Fruit fly (Drosophila melanogaster) whole organism: Measurements from ENCODE around the gene CG7632.

Experiments
- CG8478 ChIP-seq: fragments of >200 bp; optimal IDR thresholded peaks from 2 replicates; lab custom pipeline; 2018; ENCODE audit warnings: inconsistent platforms
- Dll ChIP-seq: fragments of >200 bp; optimal IDR thresholded peaks from 2 replicates; lab custom pipeline; 2017
- EcR ChIP-seq, 2 experiments: fragments of >200 bp; optimal IDR thresholded peaks; 2 replicates each; lab custom pipeline; 2017; ENCODE audit warnings: missing biosample characterization in 2 of 2, missing genetic modification characterization in 2 of 2, missing genetic modification reagents in 2 of 2
- pan ChIP-seq: fragments of >200 bp; optimal IDR thresholded peaks from 2 replicates; lab custom pipeline; 2017
- psq ChIP-seq: fragments of >200 bp; optimal IDR thresholded peaks from 2 replicates; lab custom pipeline; 2017
- usp ChIP-seq: fragments of >200 bp; optimal IDR thresholded peaks from 2 replicates; lab custom pipeline; 2017; ENCODE audit warnings: missing biosample characterization, missing genetic modification characterization, mixed read lengths

The CG7632 gene

DNA sequence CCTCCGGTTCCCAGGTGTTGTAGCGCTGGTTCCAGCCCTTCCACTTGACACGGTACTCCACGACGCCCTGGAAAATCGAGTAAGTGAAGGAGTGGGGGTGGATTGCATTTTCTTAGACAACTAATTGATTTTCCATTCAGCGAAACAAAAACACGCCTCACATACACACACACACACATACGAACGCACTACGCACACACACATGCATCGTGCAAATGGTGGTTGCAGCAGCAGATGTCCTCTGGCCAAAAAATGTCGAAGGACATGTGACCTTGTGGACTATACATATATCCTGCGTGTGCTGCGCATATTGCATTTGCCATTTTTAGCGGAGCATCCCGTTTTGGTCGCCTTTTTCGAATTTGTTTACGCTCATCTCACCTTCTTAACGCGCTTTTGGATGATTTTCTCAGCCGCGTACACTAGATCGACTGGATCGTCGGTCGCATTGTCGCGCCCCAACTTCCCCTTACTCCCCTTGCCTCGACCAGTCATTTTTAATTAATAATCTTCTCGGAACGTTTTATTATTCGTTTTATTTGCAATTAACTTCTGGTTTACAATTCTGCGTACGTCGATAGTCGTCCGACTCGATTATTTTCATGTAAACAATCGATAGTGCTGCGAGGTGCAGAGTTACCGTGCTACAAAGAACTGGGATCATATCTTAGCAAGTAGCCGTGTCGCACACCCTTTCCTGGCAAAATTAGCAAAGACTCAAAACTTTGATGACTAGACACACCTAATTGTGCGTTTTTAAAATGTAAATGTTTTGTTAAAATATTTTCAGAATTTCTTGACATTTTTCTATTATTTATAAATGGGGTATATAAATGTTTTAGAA, 13.1 kb downstream of the CG7632 start, which contains the start of gene Pc:
Gene Pc (minus strand): TSS at position 605 of the 844 bp plus-strand sequence.
- TF ChIP-seq psq (lab: Kevin White, UChicago), result no peak

DNA sequence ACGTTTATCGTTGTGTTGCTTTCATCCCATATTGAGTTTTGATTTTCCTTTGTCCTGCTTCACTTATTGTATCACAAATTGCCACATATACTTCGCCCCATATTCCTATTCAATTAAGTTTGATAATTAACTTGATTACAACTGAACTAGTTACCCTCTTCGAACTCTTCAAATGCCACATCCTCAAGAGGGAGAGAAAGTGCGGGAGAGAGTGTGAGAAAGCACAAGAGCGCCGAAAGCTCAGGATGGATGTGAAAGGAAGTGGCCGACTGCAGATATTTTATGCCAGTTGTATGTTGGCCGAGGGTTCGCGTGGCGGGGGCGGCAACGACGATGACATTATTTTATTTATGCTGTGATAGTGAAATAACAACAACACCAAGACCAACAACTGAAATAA, 14.0 kb downstream of the CG7632 start, which contains the start of gene Rab26:
Gene Rab26 (plus strand): TSS at position 301 of the 400 bp plus-strand sequence.
- no peak for TF ChIP-seq CG8478 (lab: Kevin White, UChicago)
- TF ChIP-seq EcR (GFP tag; optimal IDR thresholded peaks at IDR 0.05; lab: Kevin White, UChicago), result no peak
- TF ChIP-seq pan (lab: Kevin White, UChicago), result no peak
- no peak for TF ChIP-seq psq (lab: Kevin White, UChicago)
- no peak for TF ChIP-seq Dll
- TF ChIP-seq usp (GFP tag; lab: Kevin White, UChicago), result no peak

DNA sequence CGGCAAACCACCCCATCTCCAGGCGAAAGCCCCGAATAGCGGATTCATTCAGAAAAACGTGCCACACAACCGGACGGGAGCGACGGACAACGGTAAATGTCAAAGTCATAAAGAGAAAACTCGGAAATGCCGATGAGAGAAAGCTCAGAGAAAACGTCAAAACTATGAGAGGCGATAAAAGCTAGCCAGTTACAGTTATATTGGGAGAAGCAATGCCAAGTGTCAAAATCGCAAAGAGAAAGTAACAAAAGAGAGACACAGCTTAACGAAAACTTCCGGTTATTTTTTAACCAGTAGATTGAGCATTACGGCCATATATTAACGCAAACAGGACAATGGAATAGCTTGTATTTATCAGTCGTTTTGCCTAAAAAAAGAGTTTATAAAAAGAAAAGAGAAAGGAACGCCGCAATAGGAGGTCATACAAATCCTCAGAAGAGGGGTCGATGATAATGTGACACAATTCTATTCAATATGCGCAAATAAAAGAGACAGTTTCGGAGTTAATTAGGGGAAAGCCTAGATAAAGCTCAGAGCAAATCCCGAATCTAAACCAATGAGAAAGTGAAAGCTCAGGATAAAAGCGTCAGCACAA, 14.9 kb downstream of the CG7632 start:
- no peak for TF ChIP-seq Dll
- TF ChIP-seq CG8478 (lab: Kevin White, UChicago), result no peak
- no peak for TF ChIP-seq usp (GFP tag; lab: Kevin White, UChicago)
- TF ChIP-seq pan (lab: Kevin White, UChicago), result no peak
- no peak for TF ChIP-seq EcR (GFP tag; optimal IDR thresholded peaks at IDR 0.05; lab: Kevin White, UChicago)
- no peak for TF ChIP-seq psq (lab: Kevin White, UChicago)

DNA sequence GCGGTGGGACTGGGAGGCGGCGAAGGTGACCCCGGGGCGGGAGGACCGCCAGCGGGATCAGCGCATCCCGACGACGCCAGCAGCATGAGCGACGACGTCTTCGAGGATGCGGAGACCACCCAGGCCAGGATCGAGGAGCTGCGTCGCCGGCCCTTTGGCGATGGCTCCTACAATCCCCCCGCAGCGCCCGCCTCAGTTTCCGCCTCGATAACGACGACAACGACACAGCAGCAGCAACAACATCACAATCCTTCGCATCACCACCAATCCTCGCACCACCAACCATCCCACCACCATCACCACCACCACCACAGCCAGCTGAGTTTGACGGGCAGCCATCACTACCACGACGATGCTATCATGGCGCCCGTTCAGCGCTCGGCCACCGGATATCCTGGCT, 15.5 kb downstream of the CG7632 start:
- TF ChIP-seq Dll (no peak), usp (GFP tag; lab: Kevin White, UChicago) (no peak), psq (lab: Kevin White, UChicago) (no peak), EcR (GFP tag; optimal IDR thresholded peaks at IDR 0.05; lab: Kevin White, UChicago) (no peak)

DNA sequence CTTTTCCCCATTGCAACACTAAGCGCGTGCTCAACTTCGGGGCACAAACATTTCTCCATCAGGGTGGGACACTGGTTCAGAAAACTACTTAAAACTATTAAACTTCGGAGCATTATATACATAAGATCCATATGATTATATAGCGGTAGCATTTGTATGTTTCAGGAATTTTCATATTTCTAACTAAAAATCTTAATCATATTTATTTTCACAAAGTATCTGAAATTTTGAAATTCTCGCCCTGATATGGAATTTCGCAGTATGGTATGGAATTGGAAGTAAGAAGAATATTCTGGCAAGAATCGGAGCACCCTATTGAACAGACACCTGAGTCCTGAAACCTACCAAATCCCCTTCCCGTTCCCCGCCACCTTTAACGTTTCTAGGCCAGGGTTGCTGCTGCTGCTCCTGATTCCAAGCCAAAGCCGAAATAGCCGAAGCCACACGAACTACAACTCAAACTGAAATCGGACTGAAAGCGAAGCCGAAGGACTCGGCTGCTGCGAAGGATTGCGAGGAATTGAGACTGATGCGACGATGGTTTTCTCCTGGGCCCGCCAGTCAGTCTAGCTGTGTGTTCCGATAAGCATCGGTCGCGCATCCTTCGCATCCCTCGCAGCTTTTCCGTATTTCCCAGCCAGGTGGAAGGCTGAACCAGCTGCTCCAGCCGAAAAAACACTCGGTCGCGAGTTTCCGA, 17.5 kb downstream of the CG7632 start:
- TF ChIP-seq EcR (GFP tag; optimal IDR thresholded peaks at IDR 0.05; lab: Kevin White, UChicago), result no peak
- no peak for TF ChIP-seq CG8478 (lab: Kevin White, UChicago)

DNA sequence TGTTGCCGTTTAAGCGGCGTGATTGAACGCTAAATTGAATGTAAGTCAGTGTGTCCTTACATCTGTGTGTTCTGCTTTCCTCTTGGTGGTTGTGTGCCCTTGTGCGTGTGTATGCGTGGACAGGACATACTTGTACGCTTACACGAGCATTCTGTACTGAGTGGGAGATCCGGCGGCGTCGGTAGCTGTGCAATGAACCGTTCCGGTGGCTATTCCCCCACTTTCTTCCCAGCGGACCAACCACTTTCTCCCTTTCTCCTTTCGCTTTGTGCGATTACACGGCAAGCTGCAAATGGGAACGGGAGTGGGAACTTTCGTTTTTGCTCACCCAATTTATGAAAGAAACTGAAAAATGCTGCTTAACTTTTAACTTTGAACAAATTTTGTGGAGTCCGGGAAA, 20.2 kb downstream of the CG7632 start:
- TF ChIP-seq Dll (no peak), psq (lab: Kevin White, UChicago) (no peak), pan (lab: Kevin White, UChicago) (no peak), usp (GFP tag; lab: Kevin White, UChicago) (no peak), EcR (GFP tag; optimal IDR thresholded peaks at IDR 0.05; lab: Kevin White, UChicago) (no peak), CG8478 (lab: Kevin White, UChicago) (no peak)

DNA sequence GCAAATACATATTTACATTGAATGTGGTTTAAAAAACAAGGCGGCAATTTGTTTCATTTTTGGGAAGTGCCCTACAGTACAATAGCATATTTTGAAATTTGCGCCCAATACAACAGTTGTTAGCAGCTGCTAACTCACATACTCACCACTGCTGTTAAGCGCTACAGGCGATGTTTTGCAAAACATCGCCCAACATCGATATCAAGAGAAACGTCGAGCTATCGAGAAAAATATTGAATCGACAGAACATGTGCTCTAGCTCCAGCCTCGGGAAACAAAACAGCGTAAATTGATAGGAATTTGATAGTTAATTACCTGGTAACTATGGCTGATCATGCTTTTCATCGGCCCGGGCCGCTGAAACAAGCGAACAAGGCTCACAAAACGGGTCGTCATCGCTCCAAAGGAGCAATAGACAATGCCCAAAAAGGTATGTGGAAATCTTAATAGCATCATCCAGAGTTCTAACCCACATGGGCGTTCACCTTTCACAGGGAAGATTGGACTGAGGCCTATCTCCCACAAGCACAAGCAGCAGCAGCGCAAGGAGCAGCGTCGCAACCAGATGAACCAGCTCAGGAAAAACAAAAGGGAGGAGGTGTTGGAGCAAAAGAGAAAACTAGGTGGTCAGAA, 30.6 kb downstream of the CG7632 start, which contains the start of gene Tsr1:
Gene Tsr1 (plus strand): TSS at position 217 of the 633 bp plus-strand sequence.
- TF ChIP-seq usp (GFP tag; lab: Kevin White, UChicago), result no peak
- no peak for TF ChIP-seq Dll
- no peak for TF ChIP-seq CG8478 (lab: Kevin White, UChicago)
- TF ChIP-seq pan (lab: Kevin White, UChicago), result no peak
- no peak for TF ChIP-seq psq (lab: Kevin White, UChicago)
- no peak for TF ChIP-seq EcR (GFP tag; optimal IDR thresholded peaks at IDR 0.05; lab: Kevin White, UChicago)

DNA sequence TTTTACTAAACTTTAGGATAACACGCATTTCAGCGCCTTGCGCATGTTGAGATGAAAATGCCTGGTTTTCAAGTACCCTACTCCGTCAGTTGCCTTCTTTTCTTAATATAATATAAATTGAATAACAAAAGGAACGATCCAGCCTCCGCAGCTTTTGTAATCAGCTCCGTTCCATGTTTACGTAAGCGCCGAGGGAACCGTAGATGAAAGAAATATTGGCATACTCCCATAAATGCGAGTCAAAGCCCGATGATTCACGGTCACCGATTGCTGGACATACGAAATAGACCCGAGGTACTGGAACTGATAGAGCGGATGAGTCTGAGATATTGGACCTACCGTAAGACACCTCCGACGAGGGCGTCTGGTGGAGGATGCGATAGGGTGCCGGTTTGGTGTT, 38.1 kb downstream of the CG7632 start:
- TF ChIP-seq psq (lab: Kevin White, UChicago) (no peak), usp (GFP tag; lab: Kevin White, UChicago) (no peak), CG8478 (lab: Kevin White, UChicago) (no peak), EcR (GFP tag; optimal IDR thresholded peaks at IDR 0.05; lab: Kevin White, UChicago) (no peak), Dll (no peak), pan (lab: Kevin White, UChicago) (no peak)

DNA sequence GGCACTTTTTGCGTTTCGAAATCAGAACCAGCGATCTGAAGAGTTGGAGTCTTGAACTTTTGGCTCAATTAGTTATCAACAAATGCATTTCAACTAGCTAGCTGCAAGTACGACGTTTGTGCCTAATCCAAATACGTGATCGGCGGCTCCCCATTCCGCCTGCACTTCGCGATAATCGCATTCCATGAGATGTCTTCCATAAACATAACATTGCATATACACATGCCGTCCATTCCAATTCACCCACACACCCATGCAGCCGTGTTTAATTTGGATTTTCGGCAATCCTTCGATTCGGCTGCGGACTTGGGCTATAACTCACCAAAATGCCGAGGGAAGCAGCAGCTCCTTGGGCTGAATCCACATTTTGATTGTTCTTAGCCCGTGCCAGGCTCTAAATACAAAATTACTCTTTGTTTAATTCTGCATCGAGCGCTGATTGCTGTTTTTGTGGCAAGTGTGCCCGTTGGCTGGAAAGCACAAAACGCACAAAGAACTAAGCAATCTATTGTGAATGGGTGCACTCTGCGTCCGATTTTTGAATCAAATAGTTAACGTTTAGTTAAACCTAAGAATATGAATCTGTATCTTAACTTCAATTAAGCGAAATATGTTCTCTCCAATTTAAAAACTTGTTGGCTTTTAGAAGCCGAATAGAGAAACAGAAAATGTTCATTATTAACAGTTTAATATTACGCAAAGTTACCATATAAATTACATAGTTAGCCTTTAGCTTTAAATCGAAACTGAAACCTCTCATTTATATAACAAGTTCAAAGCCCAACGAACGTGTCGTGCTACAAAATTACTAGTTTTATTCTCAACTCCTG, 39.0 kb downstream of the CG7632 start, which contains the start of the genes Tbc1d8-9 and CG32436:
Gene Tbc1d8-9 (minus strand): TSS at position 463 of the 830 bp plus-strand sequence.
Gene CG32436 (plus strand): TSS at position 780 of the 830 bp plus-strand sequence.
- TF ChIP-seq Dll (no peak), usp (GFP tag; lab: Kevin White, UChicago) (no peak), CG8478 (lab: Kevin White, UChicago) (no peak), psq (lab: Kevin White, UChicago) (no peak), EcR (GFP tag; optimal IDR thresholded peaks at IDR 0.05; lab: Kevin White, UChicago) (no peak), pan (lab: Kevin White, UChicago) (no peak)

DNA sequence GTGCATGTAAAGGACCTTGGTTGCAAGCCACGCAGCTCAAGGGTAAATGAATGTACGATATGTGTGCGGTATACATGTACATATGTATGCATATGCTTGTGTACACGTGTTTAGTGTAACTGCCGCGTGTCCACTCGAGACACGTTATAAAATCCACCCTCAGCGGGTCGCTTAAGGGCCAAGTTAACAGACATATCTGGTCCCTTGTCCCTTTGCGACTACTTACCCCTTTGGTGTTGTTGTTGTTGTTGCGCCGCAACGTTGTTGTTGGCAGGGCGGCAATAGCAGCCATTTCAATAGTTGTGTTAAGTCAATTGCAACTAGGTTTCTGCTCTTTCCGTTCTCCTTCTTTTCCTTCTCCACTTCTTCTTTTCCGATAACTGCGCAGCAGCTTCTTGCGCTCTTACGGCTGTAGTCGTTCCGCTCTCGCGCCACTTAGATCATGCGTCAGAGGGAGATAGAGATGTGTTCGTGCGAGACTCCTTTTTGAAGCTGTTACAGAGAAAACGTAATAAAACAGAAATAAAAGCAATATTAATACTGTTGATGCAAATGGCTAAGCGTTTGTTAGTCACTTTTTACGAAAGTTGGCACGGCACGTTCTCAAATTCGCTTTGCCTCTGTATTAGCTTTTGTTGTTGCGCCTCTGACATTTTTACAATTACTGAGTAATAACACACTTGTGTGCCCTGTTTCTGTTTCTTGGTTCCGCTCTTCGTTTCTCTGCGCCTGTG, 42.1 kb downstream of the CG7632 start:
- TF ChIP-seq Dll (no peak), EcR (GFP tag; optimal IDR thresholded peaks at IDR 0.05; lab: Kevin White, UChicago) (no peak), pan (lab: Kevin White, UChicago) (no peak), psq (lab: Kevin White, UChicago) (no peak), CG8478 (lab: Kevin White, UChicago) (no peak), usp (GFP tag; lab: Kevin White, UChicago) (no peak)
